Fruit fly (Drosophila melanogaster): Measurements from ENCODE around the gene CG15760.

DNA sequence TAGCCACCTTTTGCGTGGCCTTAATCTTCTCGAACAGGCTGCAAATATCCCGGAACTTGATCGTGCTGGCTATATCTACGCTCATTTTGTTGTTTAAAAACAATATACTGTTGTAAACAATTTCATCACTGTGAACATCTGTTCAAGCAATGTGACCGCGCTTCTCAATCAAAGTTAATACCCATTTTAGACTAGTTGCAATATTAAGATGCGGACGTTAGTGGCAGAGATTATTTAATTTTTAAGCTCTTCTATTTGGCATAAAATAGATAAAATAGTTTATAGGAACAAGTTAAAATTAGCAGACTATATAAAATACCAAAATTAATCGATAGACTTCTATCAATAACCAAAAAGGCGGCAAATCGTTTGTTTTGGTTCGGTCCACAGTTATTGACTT is 1.8 kb upstream of the CG15760 start, which contains the start of the genes DNAlig4 and CG11164:
- TF ChIP-seq sv (GFP tag; optimal IDR thresholded peaks at IDR 0.05) = no peak
- TF ChIP-seq Mio (GFP tag; optimal IDR thresholded peaks at IDR 0.05) = no peak
- TF ChIP-seq br (GFP tag; optimal IDR thresholded peaks at IDR 0.05) = no peak
- no peak for TF ChIP-seq Rel (GFP tag; optimal IDR thresholded peaks at IDR 0.05)
- TF ChIP-seq Rel (tag; optimal IDR thresholded peaks at IDR 0.05) = no peak
- no peak for TF ChIP-seq sage (GFP tag; optimal IDR thresholded peaks at IDR 0.05)
- no peak for TF ChIP-seq Jra (GFP tag; optimal IDR thresholded peaks at IDR 0.05)
- no peak for TF ChIP-seq Myc (optimal IDR thresholded peaks at IDR 0.05)
- TF ChIP-seq psq (GFP tag; optimal IDR thresholded peaks at IDR 0.05) = no peak
- TF ChIP-seq h (GFP tag; optimal IDR thresholded peaks at IDR 0.05) = no peak
